Worm (Caenorhabditis elegans) whole organism, midembryonic: ENCODE measurements around the gene casy-1.

ENCODE experiments used
- T22C8.4 ChIP-seq: fragments of 200-800 bp; sonication (Bioruptor generic); IDR thresholded peaks from 2 replicates; pipeline ENCODE4 v1.3.6; 2022; ENCODE audit warnings: missing genetic modification characterization, missing compliant biosample characterization
- cog-1 ChIP-seq: sonication (generic microtip); optimal IDR thresholded peaks from 2 replicates; lab custom pipeline; 2016; ENCODE audit warnings: missing genetic modification characterization, missing compliant biosample characterization
- flt-1 ChIP-seq: fragments of 200-800 bp; sonication (Bioruptor generic); IDR thresholded peaks from 2 replicates; pipeline ENCODE4 v1.3.6; 2022; ENCODE audit warnings: missing genetic modification characterization, missing compliant biosample characterization
- klf-2 ChIP-seq: fragments of 200-800 bp; sonication (Bioruptor generic); conservative IDR thresholded peaks from 2 replicates; pipeline ENCODE4 v1.3.6; 2022; ENCODE audit warnings: missing genetic modification reagents, missing genetic modification characterization, missing compliant biosample characterization
- med-1 ChIP-seq: sonication (generic microtip); optimal IDR thresholded peaks from 2 replicates; lab custom pipeline; 2017; ENCODE audit warnings: missing genetic modification characterization, mild to moderate bottlenecking, missing compliant biosample characterization, antibody characterized with exemption, missing genetic modification reagents; ENCODE audit not compliant: insufficient read depth
- ref-1 ChIP-seq: fragments of 200-800 bp; sonication (Bioruptor generic); conservative IDR thresholded peaks from 2 replicates; pipeline ENCODE4 v1.3.6; 2022; ENCODE audit warnings: missing genetic modification reagents, missing genetic modification characterization, missing compliant biosample characterization
- tab-1 ChIP-seq: fragments of 200-800 bp; sonication (Bioruptor generic); IDR thresholded peaks from 2 replicates; pipeline ENCODE4 v1.3.6; 2022; ENCODE audit warnings: missing genetic modification characterization, missing compliant biosample characterization
- ztf-23 ChIP-seq: fragments of 200-800 bp; sonication (Bioruptor generic); IDR thresholded peaks from 2 replicates; pipeline ENCODE4 v1.3.6; 2022; ENCODE audit warnings: missing genetic modification reagents, missing genetic modification characterization, missing compliant biosample characterization
- ztf-29 ChIP-seq: fragments of 200-800 bp; sonication (Bioruptor generic); IDR thresholded peaks from 2 replicates; pipeline ENCODE4 v1.3.6; 2022; ENCODE audit warnings: missing genetic modification reagents, missing genetic modification characterization, missing compliant biosample characterization

The casy-1 gene

DNA sequence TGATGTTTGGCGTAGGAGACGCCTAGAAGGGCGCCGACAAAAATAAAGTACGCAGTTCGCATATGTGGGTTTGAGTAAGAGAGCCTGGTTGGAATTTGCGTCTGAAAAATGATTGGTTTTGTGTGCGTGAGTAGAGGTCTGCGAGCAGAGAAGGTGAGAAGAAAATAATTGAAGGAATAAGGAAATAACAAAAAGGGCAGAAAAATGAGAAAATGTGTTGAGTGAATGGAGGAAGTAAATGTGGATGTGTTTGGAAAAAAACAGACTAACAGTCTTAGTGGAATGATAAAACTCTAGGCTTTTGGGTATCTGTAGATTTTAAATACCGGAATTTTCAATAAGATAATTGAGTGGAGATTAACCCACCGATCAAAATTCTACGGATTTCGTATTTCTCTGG, at the start of gene casy-1:
Gene casy-1 (minus strand): TSS at position 101 of the 400 bp plus-strand sequence.
- no peak for TF ChIP-seq klf-2 (GFP tag; lab: Robert Waterston, UW)
- TF ChIP-seq med-1 (GFP tag; lab: Kevin White, UChicago), result no peak
- no peak for TF ChIP-seq ztf-23 (GFP tag; lab: Robert Waterston, UW)
- no peak for TF ChIP-seq flt-1 (GFP tag; lab: Robert Waterston, UW)
- TF ChIP-seq tab-1 (GFP tag; lab: Robert Waterston, UW), result no peak
- no peak for TF ChIP-seq cog-1 (tag; lab: Kevin White, UChicago)
- no peak for TF ChIP-seq T22C8.4 (GFP tag; lab: Robert Waterston, UW)
- TF ChIP-seq ztf-29, result no peak
- TF ChIP-seq ref-1 (GFP tag; lab: Robert Waterston, UW), result no peak

DNA sequence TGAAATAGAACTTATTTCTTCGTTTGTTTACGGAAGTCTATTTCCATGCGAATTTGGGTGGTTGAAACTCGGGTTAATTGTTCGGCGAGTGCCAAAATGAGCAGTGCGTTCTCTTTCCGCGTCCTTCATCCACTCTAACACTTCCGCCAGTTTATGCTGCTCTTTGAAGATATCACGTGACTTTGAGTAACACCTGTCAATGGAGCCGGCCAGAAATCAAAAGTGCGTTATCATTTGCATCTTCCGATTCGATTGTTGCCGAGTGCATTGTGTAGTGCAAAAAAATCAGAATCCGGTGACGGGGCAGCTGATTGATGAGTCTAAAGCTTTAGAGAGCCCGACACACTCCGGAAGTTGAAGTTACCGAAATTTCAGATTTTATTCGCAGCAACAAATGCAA, 44.5 kb upstream of the casy-1 start:
- TF ChIP-seq T22C8.4 (GFP tag; lab: Robert Waterston, UW), result no peak
- no peak for TF ChIP-seq ztf-23 (GFP tag; lab: Robert Waterston, UW)
- TF ChIP-seq cog-1 (tag; lab: Kevin White, UChicago), result no peak
- no peak for TF ChIP-seq ztf-29
- no peak for TF ChIP-seq med-1 (GFP tag; lab: Kevin White, UChicago)
- no peak for TF ChIP-seq ref-1 (GFP tag; lab: Robert Waterston, UW)
- TF ChIP-seq klf-2 (GFP tag; lab: Robert Waterston, UW), result no peak
- no peak for TF ChIP-seq tab-1 (GFP tag; lab: Robert Waterston, UW)
- TF ChIP-seq flt-1 (GFP tag; lab: Robert Waterston, UW), result no peak

DNA sequence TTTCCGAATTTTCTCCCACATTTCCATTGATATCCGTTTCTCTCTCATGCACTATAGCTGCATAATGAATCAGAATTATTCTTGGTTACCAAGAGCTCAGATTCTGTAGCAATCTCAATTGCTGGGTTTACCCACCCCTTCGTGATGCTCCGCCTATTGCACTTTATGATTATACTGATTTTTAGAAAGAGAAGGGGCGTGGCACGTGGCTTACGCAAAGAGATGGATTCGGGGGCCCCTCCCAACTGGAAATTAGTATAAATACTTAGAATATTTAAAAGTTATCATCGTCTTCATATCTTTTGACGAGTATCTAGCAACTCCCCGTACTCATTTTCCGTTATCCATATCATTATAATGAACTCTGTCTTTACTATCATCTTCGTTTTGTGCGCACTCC, 43.7 kb upstream of the casy-1 start, which contains the start of gene ins-6:
Gene ins-6 (plus strand): TSS at position 301 of the 400 bp plus-strand sequence.
- no peak for TF ChIP-seq ztf-29
- TF ChIP-seq med-1 (GFP tag; lab: Kevin White, UChicago), result no peak
- no peak for TF ChIP-seq T22C8.4 (GFP tag; lab: Robert Waterston, UW)
- no peak for TF ChIP-seq ref-1 (GFP tag; lab: Robert Waterston, UW)
- no peak for TF ChIP-seq flt-1 (GFP tag; lab: Robert Waterston, UW)
- TF ChIP-seq klf-2 (GFP tag; lab: Robert Waterston, UW), result no peak
- no peak for TF ChIP-seq ztf-23 (GFP tag; lab: Robert Waterston, UW)
- no peak for TF ChIP-seq cog-1 (tag; lab: Kevin White, UChicago)
- TF ChIP-seq tab-1 (GFP tag; lab: Robert Waterston, UW), result no peak

DNA sequence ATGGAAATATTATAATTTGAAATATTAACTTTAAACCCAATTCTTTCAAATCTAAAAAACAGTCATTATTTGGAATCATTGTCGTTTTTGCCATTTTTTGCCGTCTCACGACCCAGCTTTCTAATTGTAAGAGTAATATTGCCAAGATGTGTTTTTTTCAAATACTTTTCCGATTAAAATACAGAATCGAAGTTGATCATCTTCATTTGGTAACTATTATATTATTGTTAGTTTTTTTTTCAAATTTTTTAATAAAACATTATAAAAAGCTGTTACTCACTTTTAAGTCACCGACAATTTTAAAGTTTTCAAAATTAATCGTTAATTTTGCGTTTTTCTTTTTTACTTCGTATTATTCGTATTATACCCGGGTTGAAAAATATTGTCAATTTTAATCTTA, 40.8 kb upstream of the casy-1 start, which contains the start of gene ins-5:
Gene ins-5 (plus strand): TSS at position 301 of the 400 bp plus-strand sequence.
- TF ChIP-seq klf-2 (GFP tag; lab: Robert Waterston, UW), result no peak
- no peak for TF ChIP-seq flt-1 (GFP tag; lab: Robert Waterston, UW)
- no peak for TF ChIP-seq T22C8.4 (GFP tag; lab: Robert Waterston, UW)
- no peak for TF ChIP-seq ztf-29
- no peak for TF ChIP-seq ref-1 (GFP tag; lab: Robert Waterston, UW)
- no peak for TF ChIP-seq med-1 (GFP tag; lab: Kevin White, UChicago)
- TF ChIP-seq tab-1 (GFP tag; lab: Robert Waterston, UW), result no peak
- no peak for TF ChIP-seq cog-1 (tag; lab: Kevin White, UChicago)
- TF ChIP-seq ztf-23 (GFP tag; lab: Robert Waterston, UW), result no peak

DNA sequence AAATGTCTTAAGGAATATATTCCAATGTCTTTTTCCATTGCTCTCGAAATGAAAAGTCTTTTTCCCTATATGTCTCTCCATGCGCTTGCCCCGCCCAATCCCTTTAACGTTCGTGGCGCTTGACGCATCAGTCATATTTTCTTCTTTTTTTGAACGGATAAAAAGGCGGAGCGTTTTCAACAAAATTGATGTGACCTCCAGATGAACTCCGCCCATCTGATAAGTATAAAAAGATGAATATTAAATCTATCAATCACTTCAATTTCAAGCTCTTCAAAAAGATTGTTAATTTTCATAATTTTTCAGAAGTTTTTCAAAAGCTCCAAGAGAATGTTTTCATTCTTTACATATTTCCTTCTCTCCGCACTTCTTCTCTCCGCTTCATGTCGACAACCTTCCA, 39.6 kb upstream of the casy-1 start, which contains the start of gene ins-4:
Gene ins-4 (plus strand): TSS at position 301 of the 400 bp plus-strand sequence.
- TF ChIP-seq ref-1 (GFP tag; lab: Robert Waterston, UW) (no peak), T22C8.4 (GFP tag; lab: Robert Waterston, UW) (no peak), ztf-23 (GFP tag; lab: Robert Waterston, UW) (no peak), med-1 (GFP tag; lab: Kevin White, UChicago) (no peak), cog-1 (tag; lab: Kevin White, UChicago) (no peak), tab-1 (GFP tag; lab: Robert Waterston, UW) (no peak), ztf-29 (no peak), klf-2 (GFP tag; lab: Robert Waterston, UW) (no peak), flt-1 (GFP tag; lab: Robert Waterston, UW) (no peak)

DNA sequence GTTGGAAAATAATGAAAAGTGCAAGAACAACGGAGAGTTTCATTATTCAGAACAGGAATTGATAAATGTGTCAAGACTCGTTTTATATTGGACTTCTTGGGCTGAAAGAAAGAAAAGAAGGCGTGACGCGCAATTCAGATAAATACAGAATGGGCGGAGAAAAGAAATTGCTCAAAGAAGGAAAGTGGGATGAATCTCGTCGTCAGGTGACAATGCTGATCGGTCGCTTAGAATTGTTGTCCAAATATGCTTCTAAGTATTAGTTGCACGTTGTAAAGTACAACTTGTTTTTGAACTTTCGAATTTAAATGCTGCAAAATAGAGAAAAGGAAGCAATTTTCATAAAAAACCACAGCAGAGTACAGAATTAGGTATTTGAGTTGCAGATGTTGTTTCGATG, 34.2 kb upstream of the casy-1 start, which contains the start of gene ins-3:
Gene ins-3 (minus strand): TSS at position 101 of the 400 bp plus-strand sequence.
- TF ChIP-seq tab-1 (GFP tag; lab: Robert Waterston, UW), result no peak
- no peak for TF ChIP-seq med-1 (GFP tag; lab: Kevin White, UChicago)
- TF ChIP-seq flt-1 (GFP tag; lab: Robert Waterston, UW), result no peak
- TF ChIP-seq cog-1 (tag; lab: Kevin White, UChicago), result no peak
- TF ChIP-seq ref-1 (GFP tag; lab: Robert Waterston, UW), result no peak
- TF ChIP-seq ztf-29, result no peak
- TF ChIP-seq ztf-23 (GFP tag; lab: Robert Waterston, UW), result no peak
- no peak for TF ChIP-seq T22C8.4 (GFP tag; lab: Robert Waterston, UW)
- TF ChIP-seq klf-2 (GFP tag; lab: Robert Waterston, UW), result no peak

DNA sequence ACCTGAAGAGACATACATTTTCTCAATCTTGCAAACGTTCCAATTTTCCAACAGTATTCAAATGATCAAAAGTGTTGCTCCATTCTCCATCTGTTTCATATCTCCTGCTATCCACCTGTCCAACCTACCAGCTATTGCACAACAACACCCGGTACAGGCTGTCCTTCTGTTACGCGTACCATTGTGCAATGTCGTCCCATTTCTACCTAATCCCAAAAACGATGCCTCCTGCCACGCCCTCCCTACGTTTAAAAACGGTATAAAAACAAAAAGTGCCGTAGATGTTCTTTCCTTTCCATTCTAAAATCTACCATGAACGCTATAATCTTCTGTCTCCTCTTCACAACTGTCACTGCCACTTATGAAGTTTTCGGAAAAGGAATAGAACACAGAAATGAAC, 31.7 kb upstream of the casy-1 start, which contains the start of gene ins-2:
Gene ins-2 (plus strand): TSS at position 301 of the 400 bp plus-strand sequence.
- no peak for TF ChIP-seq ztf-29
- no peak for TF ChIP-seq klf-2 (GFP tag; lab: Robert Waterston, UW)
- TF ChIP-seq ref-1 (GFP tag; lab: Robert Waterston, UW), result no peak
- TF ChIP-seq tab-1 (GFP tag; lab: Robert Waterston, UW), result no peak
- TF ChIP-seq cog-1 (tag; lab: Kevin White, UChicago), result no peak
- no peak for TF ChIP-seq flt-1 (GFP tag; lab: Robert Waterston, UW)
- no peak for TF ChIP-seq med-1 (GFP tag; lab: Kevin White, UChicago)
- no peak for TF ChIP-seq T22C8.4 (GFP tag; lab: Robert Waterston, UW)

DNA sequence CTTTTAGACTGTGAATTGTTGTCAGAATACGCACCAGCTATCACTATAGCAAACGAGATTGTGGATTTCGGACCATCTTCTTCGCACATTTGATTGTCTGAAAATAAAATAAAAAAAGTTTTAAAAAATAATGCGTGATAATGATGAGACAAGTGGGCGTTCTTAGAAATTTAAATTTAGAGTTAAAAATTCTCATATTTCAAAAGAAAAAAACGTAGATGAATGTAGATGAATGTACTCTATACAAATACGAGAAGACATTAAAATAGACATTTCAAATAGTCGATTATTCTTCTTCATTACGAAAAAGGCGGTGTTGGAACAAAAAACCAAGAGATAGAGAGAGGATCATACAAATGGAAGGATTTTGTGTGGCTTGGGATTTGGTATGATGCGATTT, 18.4 kb upstream of the casy-1 start, which contains the start of gene B0034.5:
Gene B0034.5 (minus strand): TSS at position 101 of the 400 bp plus-strand sequence.
- TF ChIP-seq ztf-23 (GFP tag; lab: Robert Waterston, UW) (no peak), ztf-29 (no peak), T22C8.4 (GFP tag; lab: Robert Waterston, UW) (no peak), cog-1 (tag; lab: Kevin White, UChicago) (no peak), klf-2 (GFP tag; lab: Robert Waterston, UW) (no peak), ref-1 (GFP tag; lab: Robert Waterston, UW) (no peak), flt-1 (GFP tag; lab: Robert Waterston, UW) (no peak), tab-1 (GFP tag; lab: Robert Waterston, UW) (no peak), med-1 (GFP tag; lab: Kevin White, UChicago) (no peak)
